Worm (Caenorhabditis elegans): ENCODE measurements around the gene K01A2.4.
A peak's percentile ranks its signal among the peaks of the same experiment; 100 is the strongest.

Gene K01A2.4

ce11 chrII:333853-334449 is 26.7 kb downstream of the K01A2.4 start:
- TF ChIP-seq unc-62 (GFP tag; optimal IDR thresholded peaks at IDR 0.05 in 1 of 2) (peak in 1 of 2 experiments; percentile 60), unc-62 (tag; optimal IDR thresholded peaks at IDR 0.05) (no peak), aha-1 (tag) (peak; percentile 85), lir-3 (tag; optimal IDR thresholded peaks at IDR 0.05) (no peak), pqm-1 (tag; optimal IDR thresholded peaks at IDR 0.05) (peak; percentile 1), jun-1 (tag; optimal IDR thresholded peaks at IDR 0.05) (no peak)

ce11 chrII:334828-335227 is 27.6 kb downstream of the K01A2.4 start:
- no peak for TF ChIP-seq lir-3 (tag; optimal IDR thresholded peaks at IDR 0.05)
- TF ChIP-seq nhr-11 (tag; optimal IDR thresholded peaks at IDR 0.05): no peak
- TF ChIP-seq hlh-11 (tag; optimal IDR thresholded peaks at IDR 0.05): no peak
- no peak for TF ChIP-seq mdt-29 (GFP tag; IDR thresholded peaks at IDR 0.05)
- no peak for TF ChIP-seq ZK337.2 (GFP tag; IDR thresholded peaks at IDR 0.05)
- TF ChIP-seq hif-1 (tag; optimal IDR thresholded peaks at IDR 0.05): no peak
- TF ChIP-seq madf-5 (GFP tag; IDR thresholded peaks at IDR 0.05): no peak
- no peak for TF ChIP-seq skn-1 (tag; optimal IDR thresholded peaks at IDR 0.05)
- TF ChIP-seq ceh-82 (tag; optimal IDR thresholded peaks at IDR 0.05): no peak
- no peak for TF ChIP-seq ama-1 (optimal IDR thresholded peaks at IDR 0.05)
- TF ChIP-seq ces-1 (GFP tag; optimal IDR thresholded peaks at IDR 0.05): no peak
- no peak for TF ChIP-seq spr-3 (GFP tag; optimal IDR thresholded peaks at IDR 0.05)

ce11 chrII:337233-337832 is 30.1 kb downstream of the K01A2.4 start, which contains the start of gene cpn-2:
Gene cpn-2, plus strand, starts transcription at chrII:337782.
- TF ChIP-seq F44E2.7 (GFP tag; IDR thresholded peaks at IDR 0.05) (no peak), nhr-28 (tag; optimal IDR thresholded peaks at IDR 0.05) (no peak), unc-62 (GFP tag; optimal IDR thresholded peaks at IDR 0.05 in 1 of 2) (no peak), unc-62 (tag; optimal IDR thresholded peaks at IDR 0.05) (no peak), zfp-3 (GFP tag; conservative IDR thresholded peaks at IDR 0.05) (no peak), ceh-32 (tag; optimal IDR thresholded peaks at IDR 0.05; ENCODE audit: poor library complexity) (no peak), daf-19 (GFP tag; conservative IDR thresholded peaks at IDR 0.05) (no peak)

ce11 chrII:340224-340623 is 33.0 kb downstream of the K01A2.4 start, which contains the start of gene clc-31:
Gene clc-31, plus strand, starts transcription at chrII:340524.
- TF ChIP-seq mdl-1 (tag; optimal IDR thresholded peaks at IDR 0.05): no peak
- no peak for TF ChIP-seq F44E2.7 (GFP tag; IDR thresholded peaks at IDR 0.05)
- no peak for TF ChIP-seq lin-29 (GFP tag; IDR thresholded peaks at IDR 0.05)
- no peak for TF ChIP-seq tag-97 (GFP tag; IDR thresholded peaks at IDR 0.05)

ce11 chrII:340714-341113 is 33.5 kb downstream of the K01A2.4 start:
- TF ChIP-seq nhr-42 (GFP tag; IDR thresholded peaks at IDR 0.05) (no peak), daf-16 (GFP tag; optimal IDR thresholded peaks at IDR 0.05) (no peak), daf-16 (tag; optimal IDR thresholded peaks at IDR 0.05) (no peak), aha-1 (tag) (peak; percentile 91), lir-3 (tag; optimal IDR thresholded peaks at IDR 0.05) (no peak), madf-5 (GFP tag; IDR thresholded peaks at IDR 0.05) (no peak)

- TF ChIP-seq madf-5 (GFP tag; IDR thresholded peaks at IDR 0.05): 0 out of 4 replicates have a peak, but pooled peaks of 1 of the 2 experiments have one; percentile 25
- no peak for TF ChIP-seq vab-7 (GFP tag; IDR thresholded peaks at IDR 0.05)
- TF ChIP-seq ceh-62 (tag; optimal IDR thresholded peaks at IDR 0.05): no peak
- TF ChIP-seq aha-1 (tag): peak; percentile 19
Observed at ce11 chrII:341282-341681, 34.0 kb downstream of the K01A2.4 start.
